Worm (Caenorhabditis elegans): Measurements from ENCODE around the gene sra-13.

sra-13 gene

DNA sequence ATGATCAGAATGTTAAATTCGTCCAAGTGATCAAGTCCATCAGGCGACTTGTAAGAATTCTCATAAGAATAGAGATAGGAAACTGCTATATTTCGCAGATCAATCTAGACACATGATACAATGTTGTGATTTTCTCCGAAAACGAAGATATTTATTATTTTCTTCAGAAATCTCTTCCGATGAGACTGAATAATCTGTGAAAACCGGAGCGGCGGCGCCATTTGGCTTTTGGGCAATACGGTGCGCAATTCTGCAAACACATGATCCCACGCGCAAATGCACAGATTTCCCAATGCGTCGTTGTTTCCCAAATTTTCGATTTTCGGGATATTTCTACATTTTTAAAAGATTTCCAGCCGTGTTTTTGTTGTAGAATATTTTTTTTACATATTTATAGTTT lies 34.7 kb downstream of the sra-13 start (continued):
- peak; percentile 47 for TF ChIP-seq swsn-7 (tag; optimal IDR thresholded peaks at IDR 0.05)
- no peak for TF ChIP-seq nhr-77 (tag; optimal IDR thresholded peaks at IDR 0.05)

DNA sequence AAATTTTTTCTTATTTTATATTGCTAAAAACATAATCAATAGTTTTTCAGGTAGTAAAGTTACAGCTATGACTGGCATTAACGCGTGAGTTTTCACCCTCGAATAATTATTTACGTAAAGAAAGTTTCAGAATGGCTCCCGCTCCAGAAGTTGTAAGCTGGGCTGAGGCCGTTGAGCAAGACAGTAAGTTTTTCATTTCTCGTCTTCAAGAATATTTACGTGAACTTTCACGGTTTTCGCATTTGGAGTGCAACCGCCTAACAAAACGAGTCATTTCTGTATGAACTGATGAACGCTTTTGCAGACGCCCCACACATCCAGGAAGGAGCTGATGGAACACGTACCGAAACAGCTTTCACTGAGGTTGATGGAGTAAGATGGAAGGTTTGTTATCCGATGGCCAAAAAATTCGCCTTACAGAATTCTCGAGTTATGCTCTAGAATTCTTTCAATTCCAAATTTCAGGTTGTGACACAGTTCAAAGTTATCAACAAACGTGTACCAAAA lies 35.3 kb downstream of the sra-13 start, which contains the start of gene eif-3.G:
eif-3.G (plus strand) TSS at position 51 of the 507 bp plus-strand sequence.
- TF ChIP-seq efl-1 (optimal IDR thresholded peaks at IDR 0.05), result no peak
- TF ChIP-seq efl-1 (GFP tag; optimal IDR thresholded peaks at IDR 0.05 in 1 of 2), result peak in 1 of 2 experiments; percentile 88
- no peak for TF ChIP-seq ceh-8 (GFP tag; optimal IDR thresholded peaks at IDR 0.05)

DNA sequence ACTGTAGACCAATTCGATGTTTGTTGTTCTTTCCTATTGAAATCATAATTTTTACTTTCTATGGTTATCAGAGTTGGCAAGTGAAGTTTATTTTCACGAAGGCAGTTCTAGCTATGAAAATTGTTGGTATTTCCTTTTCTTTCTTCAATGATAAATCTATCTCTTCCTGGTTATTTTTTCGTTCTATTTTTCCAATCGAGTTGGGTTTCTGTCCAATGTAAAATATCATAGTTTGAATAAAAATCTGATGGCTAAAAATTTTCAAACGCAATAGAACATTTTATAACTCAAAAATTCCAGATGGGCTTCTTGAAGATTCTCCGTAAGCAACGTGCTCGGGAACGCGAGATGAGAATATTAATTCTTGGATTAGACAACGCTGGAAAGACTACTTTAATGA lies 36.5 kb downstream of the sra-13 start, which contains the start of gene evl-20:
evl-20 (plus strand) TSS at position 301 of the 400 bp plus-strand sequence.
- no peak for TF ChIP-seq mep-1 (tag; optimal IDR thresholded peaks at IDR 0.05)
- TF ChIP-seq C04F5.9 (tag; optimal IDR thresholded peaks at IDR 0.05), result no peak
- TF ChIP-seq lin-35 (GFP tag; optimal IDR thresholded peaks at IDR 0.05), result no peak

DNA sequence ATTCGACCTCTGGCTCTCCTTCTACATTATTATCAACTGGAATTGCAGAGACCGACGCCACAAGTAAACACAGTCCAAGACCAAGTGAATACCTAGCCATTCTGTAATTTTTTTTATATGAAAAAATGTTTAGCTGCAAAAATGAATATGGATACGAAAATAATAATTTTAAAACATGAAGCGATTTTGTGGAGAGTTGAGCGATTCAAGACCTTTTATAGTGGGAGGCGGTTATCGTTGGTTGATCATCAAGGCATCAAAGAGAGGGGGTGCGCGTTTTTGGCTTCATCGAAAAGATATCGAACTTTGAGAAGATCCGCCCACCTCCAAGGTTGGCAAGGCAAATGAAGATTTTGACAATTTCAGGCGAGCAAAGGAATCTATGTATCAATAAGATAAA lies 39.2 kb downstream of the sra-13 start, which contains the start of gene cut-3:
cut-3 (minus strand) TSS at position 101 of the 400 bp plus-strand sequence.
- TF ChIP-seq lir-3 (tag; optimal IDR thresholded peaks at IDR 0.05; ENCODE audit: poor library complexity) (no peak), lin-14 (GFP tag; optimal IDR thresholded peaks at IDR 0.05) (no peak), nhr-237 (tag; optimal IDR thresholded peaks at IDR 0.05) (no peak), ets-5 (GFP tag; IDR thresholded peaks at IDR 0.05) (no peak), unc-98 (GFP tag; IDR thresholded peaks at IDR 0.05) (no peak), unc-130 (tag; optimal IDR thresholded peaks at IDR 0.05) (no peak), vab-15 (tag; optimal IDR thresholded peaks at IDR 0.05) (no peak), mdl-1 (tag; optimal IDR thresholded peaks at IDR 0.05) (no peak), C34B4.2 (tag; optimal IDR thresholded peaks at IDR 0.05) (no peak), aha-1 (tag; optimal IDR thresholded peaks at IDR 0.05) (no peak), nhr-12 (tag; optimal IDR thresholded peaks at IDR 0.05) (no peak)

ce11 chrII:8449660-8450118 lies 42.2 kb downstream of the sra-13 start, which contains the start of gene F22B5.4:
TSS of gene F22B5.4 (plus strand) at chrII:8449710.
- peak in 1 of 2 experiments; percentile 26 for TF ChIP-seq lin-35 (GFP tag; optimal IDR thresholded peaks at IDR 0.05)
- TF ChIP-seq nhr-20 (tag; optimal IDR thresholded peaks at IDR 0.05), result peak; percentile 43
- TF ChIP-seq ceh-82 (tag; optimal IDR thresholded peaks at IDR 0.05), result no peak
- peak; percentile 11 for TF ChIP-seq elt-2 (tag; optimal IDR thresholded peaks at IDR 0.05)

ce11 chrII:8450750-8451149 lies 43.3 kb downstream of the sra-13 start:
- peak in 2 of 6 experiments; percentile 15 to 70 for TF ChIP-seq elt-3 (tag; optimal IDR thresholded peaks at IDR 0.05)
- TF ChIP-seq ces-1 (GFP tag; optimal IDR thresholded peaks at IDR 0.05), result no peak
- TF ChIP-seq mef-2 (tag; optimal IDR thresholded peaks at IDR 0.05), result no peak
- TF ChIP-seq nhr-71 (tag; optimal IDR thresholded peaks at IDR 0.05), result peak; percentile 33
- TF ChIP-seq nhr-20 (tag; optimal IDR thresholded peaks at IDR 0.05), result peak; percentile 48
- TF ChIP-seq nhr-85 (tag), result peak; percentile 73
- TF ChIP-seq C04F5.9 (tag; optimal IDR thresholded peaks at IDR 0.05), result no peak
- no peak for TF ChIP-seq sptf-1 (tag; optimal IDR thresholded peaks at IDR 0.05)
- TF ChIP-seq grh-1 (GFP tag; IDR thresholded peaks at IDR 0.05), result no peak
- TF ChIP-seq blmp-1 (tag; optimal IDR thresholded peaks at IDR 0.05), result peak; percentile 74
- TF ChIP-seq snu-23 (GFP tag; optimal IDR thresholded peaks at IDR 0.05), result peak; percentile 8
- TF ChIP-seq C34B4.2 (tag; optimal IDR thresholded peaks at IDR 0.05), result no peak
- no peak for TF ChIP-seq unc-62 (GFP tag; optimal IDR thresholded peaks at IDR 0.05)
- peak; percentile 40; the same call in 1 of the 2 replicates for TF ChIP-seq nhr-19 (GFP tag; conservative IDR thresholded peaks at IDR 0.05)
- TF ChIP-seq mdl-1 (tag; optimal IDR thresholded peaks at IDR 0.05), result peak in 1 of 2 experiments; percentile 31
- TF ChIP-seq unc-98 (GFP tag; IDR thresholded peaks at IDR 0.05), result no peak
- TF ChIP-seq ceh-90 (tag; optimal IDR thresholded peaks at IDR 0.05), result no peak
- no peak for TF ChIP-seq isw-1 (GFP tag; IDR thresholded peaks at IDR 0.05)
- peak; percentile 61 for TF ChIP-seq lin-14 (GFP tag; optimal IDR thresholded peaks at IDR 0.05)
